Worm (Caenorhabditis elegans) whole organism, L1 larva: ENCODE results near the gene Y38C1AA.1.

Experiments used
- aha-1 ChIP-seq: fragments of 150-350 bp; optimal IDR thresholded peaks from 2 replicates; lab custom pipeline; 2014; ENCODE audit warnings: missing biosample characterization, missing genetic modification characterization
- elt-2 ChIP-seq: sonication (generic microtip); optimal IDR thresholded peaks from 2 replicates; lab custom pipeline; 2016; ENCODE audit warnings: missing genetic modification characterization, mild to moderate bottlenecking, inconsistent platforms, missing compliant biosample characterization, missing genetic modification reagents
- lin-15B ChIP-seq: fragments of 150-350 bp; sonication (generic microtip); optimal IDR thresholded peaks from 3 replicates; lab custom pipeline; 2014; ENCODE audit warnings: missing biosample characterization, missing genetic modification characterization
- mab-9 ChIP-seq: fragments of 200-800 bp; sonication (Bioruptor generic); IDR thresholded peaks from 2 replicates; pipeline ENCODE4 v1.3.6; 2022; ENCODE audit warnings: missing genetic modification reagents, missing genetic modification characterization, missing compliant biosample characterization
- unc-30 ChIP-seq: sonication (generic microtip); optimal IDR thresholded peaks from 2 replicates; lab custom pipeline; 2017; ENCODE audit warnings: missing biosample characterization, missing genetic modification characterization
- zag-1 ChIP-seq: fragments of 150-350 bp; optimal IDR thresholded peaks from 2 replicates; lab custom pipeline; 2014; ENCODE audit warnings: missing biosample characterization, missing genetic modification characterization

DNA sequence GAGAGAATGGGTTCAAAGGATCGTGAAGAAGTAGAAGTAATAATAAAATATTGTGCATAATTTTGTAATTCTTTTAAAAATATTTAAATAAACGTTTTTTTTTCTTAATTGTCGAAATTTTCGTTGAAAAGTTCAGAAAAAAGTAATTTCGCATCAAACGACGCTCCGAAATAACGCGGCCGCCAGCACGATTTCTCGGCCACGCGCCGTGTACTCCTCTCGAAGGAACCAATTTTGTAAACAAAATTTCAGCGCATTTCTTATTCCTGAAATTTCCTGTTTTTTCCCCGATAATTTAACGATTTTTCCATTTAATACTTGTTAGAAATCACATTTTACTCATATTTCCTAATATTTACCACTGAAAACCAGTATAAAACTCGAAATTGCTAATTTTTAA, 15.9 kb upstream of the Y38C1AA.1 start, which contains the start of gene Y38C1AA.12:
- TF ChIP-seq unc-30 (tag; lab: Kevin White, UChicago) (no peak), mab-9 (peak; percentile 71; the same call in 1 of the 2 replicates), zag-1 (tag; lab: Kevin White, UChicago) (no peak), elt-2 (tag; lab: Kevin White, UChicago) (peak; percentile 73), aha-1 (tag; lab: Kevin White, UChicago) (no peak), lin-15B (tag; lab: Kevin White, UChicago) (peak; percentile 80)
